Worm (Caenorhabditis elegans): ENCODE results near the gene gtap-2.

- TF ChIP-seq ama-1 (optimal IDR thresholded peaks at IDR 0.05): no peak
- TF ChIP-seq tra-4 (tag; optimal IDR thresholded peaks at IDR 0.05): no peak
- no peak for TF ChIP-seq flt-1 (GFP tag; IDR thresholded peaks at IDR 0.05)
- TF ChIP-seq tbx-11 (GFP tag; IDR thresholded peaks at IDR 0.05): no peak
- no peak for TF ChIP-seq F13C5.2 (tag; optimal IDR thresholded peaks at IDR 0.05)
- no peak for TF ChIP-seq hnd-1 (tag; optimal IDR thresholded peaks at IDR 0.05)
- no peak for TF ChIP-seq sea-1 (GFP tag; conservative IDR thresholded peaks at IDR 0.05)
Observed at ce11 chrIII:9854960-9855359, 46.6 kb downstream of the gtap-2 start.
